Fruit fly (Drosophila melanogaster) whole organism, embryonic: ENCODE results near the gene Rab7.

ENCODE experiments used
- CG16779 ChIP-seq: fragments of 200-800 bp; sonication (Bioruptor generic); IDR thresholded peaks from 2 replicates; pipeline ENCODE4 v1.3.6; 2022; ENCODE audit warnings: missing biosample characterization, missing genetic modification characterization
- CG32772 ChIP-seq: fragments of 200-800 bp; sonication (Bioruptor generic); IDR thresholded peaks from 2 replicates; pipeline ENCODE4 v1.3.6; 2022; ENCODE audit warnings: missing biosample characterization, missing genetic modification characterization
- CG9932 ChIP-seq: fragments of 200-800 bp; sonication (Bioruptor generic); IDR thresholded peaks from 2 replicates; pipeline ENCODE4 v1.3.6; 2022; ENCODE audit warnings: missing biosample characterization, missing genetic modification characterization
- Opbp ChIP-seq: fragments of 200-800 bp; sonication (Bioruptor generic); IDR thresholded peaks from 3 replicates; pipeline ENCODE4 v1.3.6; 2022; ENCODE audit warnings: missing biosample characterization, missing genetic modification characterization; ENCODE audit not compliant: partially characterized antibody
- chinmo ChIP-seq: fragments of 200-800 bp; sonication (Bioruptor generic); IDR thresholded peaks from 4 replicates; pipeline ENCODE4 v1.3.6; 2022; ENCODE audit warnings: missing biosample characterization, missing genetic modification characterization; ENCODE audit not compliant: partially characterized antibody
- lola ChIP-seq, 3 experiments: fragments of >200 bp in 2 of 3; fragments of 200-800 bp in 1 of 3; sonication (Bioruptor generic) in 1 of 3; optimal IDR thresholded peaks; 2 replicates each; lab custom pipeline; 2017 to 2019; ENCODE audit warnings: missing biosample characterization in 3 of 3, missing genetic modification characterization in 3 of 3, mild to moderate bottlenecking in 1 of 3, moderate library complexity in 1 of 3
- pnt ChIP-seq: fragments of 200-800 bp; sonication (Bioruptor generic); optimal IDR thresholded peaks from 3 replicates; lab custom pipeline; 2016; ENCODE audit warnings: missing biosample characterization, missing genetic modification characterization

DNA sequence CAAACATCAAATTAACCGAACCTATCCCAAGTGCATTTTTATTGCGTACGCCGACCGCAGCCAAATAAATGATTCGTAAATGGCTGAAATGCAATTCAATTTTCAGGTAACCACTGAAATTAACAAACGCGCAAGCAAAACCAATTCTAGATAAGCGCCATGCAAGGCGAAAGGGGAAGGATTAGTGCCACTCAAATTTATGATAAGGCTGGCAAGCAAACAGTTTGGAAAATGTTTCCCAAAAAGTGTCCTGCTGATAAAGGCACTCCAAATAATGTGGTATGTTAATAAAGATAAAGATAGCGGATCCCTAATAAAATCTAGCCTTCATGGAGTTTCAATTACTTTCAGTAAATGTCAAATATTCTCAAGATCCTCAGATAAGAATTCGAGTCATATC lies 34.4 kb downstream of the Rab7 start:
- TF ChIP-seq lola (GFP tag; optimal IDR thresholded peaks at IDR 0.05; lab: Kevin White, UChicago) (no peak), CG9932 (no peak), Opbp (GFP tag; lab: Robert Waterston, UW) (no peak), CG16779 (no peak), CG32772 (GFP tag; lab: Robert Waterston, UW) (no peak), pnt (GFP tag; lab: Kevin White, UChicago) (no peak), chinmo (GFP tag; lab: Robert Waterston, UW) (no peak)
